Comparison of ENCODE assay signal across 3 worm cellular contexts in genomic region chrV:17721709-17722108, ce11.
TF ChIP-seq lines count a peak whose summit lies in the region.

No protein-coding gene starts in this region.

TF ChIP-seq in whole organism, L1 larva, 84 proteins besides CTCF, POLR2A, EP300 and RAD21 (continued from another document):
- TF ChIP-seq alr-1 (tag; optimal IDR thresholded peaks at IDR 0.05; lab: Kevin White, UChicago; ENCODE audit: borderline replicate concordance): no peak
- peak; percentile 18; the same call in 1 of the 2 replicates for TF ChIP-seq nhr-19 (GFP tag; conservative IDR thresholded peaks at IDR 0.05; lab: Robert Waterston, UW)
- no peak for TF ChIP-seq aly-2 (tag; optimal IDR thresholded peaks at IDR 0.05; lab: Kevin White, UChicago)
- peak; percentile 45 for TF ChIP-seq nhr-20 (tag; optimal IDR thresholded peaks at IDR 0.05; lab: Kevin White, UChicago)
- no peak for TF ChIP-seq mef-2 (tag; optimal IDR thresholded peaks at IDR 0.05; lab: Kevin White, UChicago)
- TF ChIP-seq lsy-2 (tag; optimal IDR thresholded peaks at IDR 0.05; lab: Kevin White, UChicago): peak in 1 of 2 experiments; percentile 0
- TF ChIP-seq tbx-2 (tag; optimal IDR thresholded peaks at IDR 0.05; lab: Kevin White, UChicago): no peak
- TF ChIP-seq Y116A8C.19 (tag; optimal IDR thresholded peaks at IDR 0.05; lab: Kevin White, UChicago; ENCODE audit: borderline replicate concordance): no peak
- no peak for TF ChIP-seq mab-9 (GFP tag; IDR thresholded peaks at IDR 0.05; lab: Robert Waterston, UW)
- TF ChIP-seq ceh-63 (GFP tag; optimal IDR thresholded peaks at IDR 0.05; lab: Kevin White, UChicago): no peak
- TF ChIP-seq xbp-1 (tag; optimal IDR thresholded peaks at IDR 0.05; lab: Kevin White, UChicago): no peak
- no peak for TF ChIP-seq irx-1 (tag; optimal IDR thresholded peaks at IDR 0.05; lab: Kevin White, UChicago)
- no peak for TF ChIP-seq nhr-47 (tag; optimal IDR thresholded peaks at IDR 0.05; lab: Kevin White, UChicago)
- no peak for TF ChIP-seq ceh-82 (tag; optimal IDR thresholded peaks at IDR 0.05; lab: Kevin White, UChicago)
- no peak for TF ChIP-seq nhr-71 (tag; optimal IDR thresholded peaks at IDR 0.05; lab: Kevin White, UChicago)
- peak; percentile 50 for TF ChIP-seq jun-1 (tag; optimal IDR thresholded peaks at IDR 0.05; lab: Kevin White, UChicago)
- TF ChIP-seq unc-130 (tag; optimal IDR thresholded peaks at IDR 0.05; lab: Kevin White, UChicago): no peak
- no peak for TF ChIP-seq snu-23 (GFP tag; optimal IDR thresholded peaks at IDR 0.05; lab: Kevin White, UChicago)
- no peak for TF ChIP-seq tlp-1 (tag; optimal IDR thresholded peaks at IDR 0.05; lab: Kevin White, UChicago)
- TF ChIP-seq lin-13 (GFP tag; optimal IDR thresholded peaks at IDR 0.05; lab: Kevin White, UChicago): no peak
- TF ChIP-seq aha-1 (tag; optimal IDR thresholded peaks at IDR 0.05; lab: Kevin White, UChicago): no peak
- no peak for TF ChIP-seq dpl-1 (GFP tag; optimal IDR thresholded peaks at IDR 0.05; lab: Kevin White, UChicago)
- no peak for TF ChIP-seq fkh-4 (tag; optimal IDR thresholded peaks at IDR 0.05; lab: Kevin White, UChicago; ENCODE audit: borderline replicate concordance)
- peak; percentile 95 for TF ChIP-seq pqm-1 (tag; optimal IDR thresholded peaks at IDR 0.05; lab: Kevin White, UChicago)
- TF ChIP-seq lin-35 (GFP tag; optimal IDR thresholded peaks at IDR 0.05; lab: Kevin White, UChicago): peak in 1 of 2 experiments; percentile 46
- TF ChIP-seq nhr-76 (tag; optimal IDR thresholded peaks at IDR 0.05; lab: Kevin White, UChicago): no peak

TF ChIP-seq in whole organism, L4 larva, 104 proteins besides CTCF, POLR2A, EP300 and RAD21 (continued from another document):
- no peak for TF ChIP-seq F10B5.3 (tag; optimal IDR thresholded peaks at IDR 0.05; lab: Kevin White, UChicago)
- TF ChIP-seq php-3 (GFP tag; IDR thresholded peaks at IDR 0.05; lab: Robert Waterston, UW): peak; percentile 85
- TF ChIP-seq mdl-1 (tag; optimal IDR thresholded peaks at IDR 0.05; lab: Kevin White, UChicago): peak in 1 of 2 experiments; percentile 41
- no peak for TF ChIP-seq lir-3 (tag; optimal IDR thresholded peaks at IDR 0.05; lab: Kevin White, UChicago)
- TF ChIP-seq nhr-48 (tag; optimal IDR thresholded peaks at IDR 0.05; lab: Kevin White, UChicago): peak; percentile 70
- TF ChIP-seq lin-1 (GFP tag; IDR thresholded peaks at IDR 0.05; lab: Robert Waterston, UW): peak; percentile 85; the same call in 1 of the 2 replicates
- peak; percentile 53 for TF ChIP-seq hlh-30 (tag; optimal IDR thresholded peaks at IDR 0.05; lab: Kevin White, UChicago; ENCODE audit: insufficient read depth)
- no peak for TF ChIP-seq nhr-111 (GFP tag; optimal IDR thresholded peaks at IDR 0.05; lab: Kevin White, UChicago)
- TF ChIP-seq pha-4 (GFP tag; IDR thresholded peaks at IDR 0.05; lab: Robert Waterston, UW): 0 out of 2 replicates have a peak, but pooled peaks have one; percentile 52
- TF ChIP-seq pha-4 (tag; optimal IDR thresholded peaks at IDR 0.05; lab: Kevin White, UChicago): no peak
- TF ChIP-seq pqm-1 (tag; optimal IDR thresholded peaks at IDR 0.05; lab: Kevin White, UChicago): peak; percentile 98
- peak; percentile 40 for TF ChIP-seq mep-1 (tag; optimal IDR thresholded peaks at IDR 0.05; lab: Kevin White, UChicago)
- no peak for TF ChIP-seq nhr-76 (tag; optimal IDR thresholded peaks at IDR 0.05; lab: Kevin White, UChicago)
- TF ChIP-seq nhr-77 (tag; optimal IDR thresholded peaks at IDR 0.05; lab: Kevin White, UChicago): peak; percentile 78

TF ChIP-seq in whole organism, young adult, 124 proteins besides CTCF, POLR2A, EP300 and RAD21 (continued from another document):
- peak; percentile 52; the same call in 1 of the 2 replicates for TF ChIP-seq B0336.3 (GFP tag; IDR thresholded peaks at IDR 0.05; lab: Robert Waterston, UW)
- TF ChIP-seq sptf-2 (GFP tag; optimal IDR thresholded peaks at IDR 0.05; lab: Kevin White, UChicago): no peak
- no peak for TF ChIP-seq madf-6 (GFP tag; IDR thresholded peaks at IDR 0.05; lab: Robert Waterston, UW)
- no peak for TF ChIP-seq K12H6.12 (tag; optimal IDR thresholded peaks at IDR 0.05; lab: Kevin White, UChicago)
- TF ChIP-seq ztf-28 (GFP tag; IDR thresholded peaks at IDR 0.05; lab: Robert Waterston, UW): no peak
- TF ChIP-seq aptf-2 (GFP tag; conservative IDR thresholded peaks at IDR 0.05; lab: Robert Waterston, UW): no peak
- peak; percentile 30 for TF ChIP-seq pha-4 (tag; optimal IDR thresholded peaks at IDR 0.05; lab: Kevin White, UChicago)
- TF ChIP-seq F57C9.4 (tag; optimal IDR thresholded peaks at IDR 0.05; lab: Kevin White, UChicago): no peak
- no peak for TF ChIP-seq hmg-20 (GFP tag; IDR thresholded peaks at IDR 0.05; lab: Robert Waterston, UW)
- peak; percentile 56; the same call in 1 of the 2 replicates for TF ChIP-seq dox-1 (GFP tag; IDR thresholded peaks at IDR 0.05; lab: Robert Waterston, UW)
- TF ChIP-seq Y79H2A.3 (GFP tag; conservative IDR thresholded peaks at IDR 0.05; lab: Robert Waterston, UW): no peak
- TF ChIP-seq madf-10 (tag; optimal IDR thresholded peaks at IDR 0.05; lab: Kevin White, UChicago): peak; percentile 20
- peak; percentile 99 for TF ChIP-seq nhr-80 (tag; optimal IDR thresholded peaks at IDR 0.05; lab: Kevin White, UChicago)
- TF ChIP-seq tbp1 (GFP tag; optimal IDR thresholded peaks at IDR 0.05; lab: Kevin White, UChicago): peak; percentile 40
- TF ChIP-seq Y67H2A.10 (GFP tag; conservative IDR thresholded peaks at IDR 0.05; lab: Robert Waterston, UW): no peak
- TF ChIP-seq lin-35 (GFP tag; optimal IDR thresholded peaks at IDR 0.05; lab: Kevin White, UChicago): no peak
- no peak for TF ChIP-seq mxl-1 (tag; optimal IDR thresholded peaks at IDR 0.05; lab: Kevin White, UChicago)
- TF ChIP-seq F52B5.7 (tag; optimal IDR thresholded peaks at IDR 0.05; lab: Kevin White, UChicago): no peak
- TF ChIP-seq lsy-27 (tag; optimal IDR thresholded peaks at IDR 0.05; lab: Kevin White, UChicago; ENCODE audit: borderline replicate concordance, insufficient read depth): no peak
- TF ChIP-seq zfh-2 (GFP tag; conservative IDR thresholded peaks at IDR 0.05; lab: Robert Waterston, UW): no peak
TF ChIP-seq in whole organism, young adult: peak in this region for 19.
